Worm (Caenorhabditis elegans): ENCODE data around the gene sox-3.

Gene sox-3

ce11 chrX:14692905-14693304, at the start of gene sox-3:
Gene sox-3, minus strand, starts transcription at chrX:14693005.
- TF ChIP-seq ceh-13 (GFP tag; optimal IDR thresholded peaks at IDR 0.05): no peak
- TF ChIP-seq ceh-36 (tag; optimal IDR thresholded peaks at IDR 0.05): no peak
- no peak for TF ChIP-seq hnd-1 (tag; optimal IDR thresholded peaks at IDR 0.05)
- TF ChIP-seq ama-1 (optimal IDR thresholded peaks at IDR 0.05): no peak
- no peak for TF ChIP-seq ets-7 (tag; optimal IDR thresholded peaks at IDR 0.05)
- TF ChIP-seq pes-1 (GFP tag; IDR thresholded peaks at IDR 0.05): no peak
- TF ChIP-seq tbx-11 (GFP tag; IDR thresholded peaks at IDR 0.05): no peak
- no peak for TF ChIP-seq B0310.2 (tag; optimal IDR thresholded peaks at IDR 0.05)
- TF ChIP-seq aly-1 (tag; optimal IDR thresholded peaks at IDR 0.05): no peak
- TF ChIP-seq hmg-4 (GFP tag; optimal IDR thresholded peaks at IDR 0.05): no peak
- no peak for TF ChIP-seq scrt-1 (GFP tag; IDR thresholded peaks at IDR 0.05)
- no peak for TF ChIP-seq sea-1 (GFP tag; conservative IDR thresholded peaks at IDR 0.05)
- no peak for TF ChIP-seq hmbx-1 (tag; optimal IDR thresholded peaks at IDR 0.05)
- no peak for TF ChIP-seq tra-4 (tag; optimal IDR thresholded peaks at IDR 0.05)
- TF ChIP-seq flt-1 (GFP tag; IDR thresholded peaks at IDR 0.05): no peak
- TF ChIP-seq F13C5.2 (tag; optimal IDR thresholded peaks at IDR 0.05): no peak
- TF ChIP-seq tbx-37 (GFP tag; conservative IDR thresholded peaks at IDR 0.05): no peak

- TF ChIP-seq tbx-11 (GFP tag; IDR thresholded peaks at IDR 0.05) (no peak), B0310.2 (tag; optimal IDR thresholded peaks at IDR 0.05) (no peak), aly-1 (tag; optimal IDR thresholded peaks at IDR 0.05) (no peak), F13C5.2 (tag; optimal IDR thresholded peaks at IDR 0.05) (no peak), scrt-1 (GFP tag; IDR thresholded peaks at IDR 0.05) (no peak), flt-1 (GFP tag; IDR thresholded peaks at IDR 0.05) (no peak), ama-1 (optimal IDR thresholded peaks at IDR 0.05) (no peak), pes-1 (GFP tag; IDR thresholded peaks at IDR 0.05) (no peak), hmg-4 (GFP tag; optimal IDR thresholded peaks at IDR 0.05) (no peak), tbx-37 (GFP tag; conservative IDR thresholded peaks at IDR 0.05) (no peak), hnd-1 (tag; optimal IDR thresholded peaks at IDR 0.05) (no peak)
Observed at ce11 chrX:14740019-14740418, 47.2 kb upstream of the sox-3 start, which contains the start of gene C05G5.1. Gene C05G5.1, minus strand, starts transcription at chrX:14740119.

ce11 chrX:14739466-14739865, 46.7 kb upstream of the sox-3 start:
- TF ChIP-seq ceh-13 (GFP tag; optimal IDR thresholded peaks at IDR 0.05) (no peak), flt-1 (GFP tag; IDR thresholded peaks at IDR 0.05) (no peak), hnd-1 (tag; optimal IDR thresholded peaks at IDR 0.05) (no peak), pes-1 (GFP tag; IDR thresholded peaks at IDR 0.05) (no peak), F13C5.2 (tag; optimal IDR thresholded peaks at IDR 0.05) (no peak), tbx-37 (GFP tag; conservative IDR thresholded peaks at IDR 0.05) (no peak), aly-1 (tag; optimal IDR thresholded peaks at IDR 0.05) (no peak), ets-7 (tag; optimal IDR thresholded peaks at IDR 0.05) (no peak), scrt-1 (GFP tag; IDR thresholded peaks at IDR 0.05) (no peak), hmbx-1 (tag; optimal IDR thresholded peaks at IDR 0.05) (no peak), ama-1 (optimal IDR thresholded peaks at IDR 0.05) (no peak), ceh-36 (tag; optimal IDR thresholded peaks at IDR 0.05) (no peak), tbx-11 (GFP tag; IDR thresholded peaks at IDR 0.05) (no peak), hmg-4 (GFP tag; optimal IDR thresholded peaks at IDR 0.05) (no peak), B0310.2 (tag; optimal IDR thresholded peaks at IDR 0.05) (no peak), tra-4 (tag; optimal IDR thresholded peaks at IDR 0.05) (no peak), sea-1 (GFP tag; conservative IDR thresholded peaks at IDR 0.05) (no peak)

- no peak for TF ChIP-seq ceh-36 (tag; optimal IDR thresholded peaks at IDR 0.05)
- no peak for TF ChIP-seq tra-4 (tag; optimal IDR thresholded peaks at IDR 0.05)
- no peak for TF ChIP-seq hnd-1 (tag; optimal IDR thresholded peaks at IDR 0.05)
- TF ChIP-seq pes-1 (GFP tag; IDR thresholded peaks at IDR 0.05): no peak
- TF ChIP-seq aly-1 (tag; optimal IDR thresholded peaks at IDR 0.05): no peak
- no peak for TF ChIP-seq ama-1 (optimal IDR thresholded peaks at IDR 0.05)
- TF ChIP-seq hmg-4 (GFP tag; optimal IDR thresholded peaks at IDR 0.05): no peak
- no peak for TF ChIP-seq ets-7 (tag; optimal IDR thresholded peaks at IDR 0.05)
- no peak for TF ChIP-seq F13C5.2 (tag; optimal IDR thresholded peaks at IDR 0.05)
- TF ChIP-seq scrt-1 (GFP tag; IDR thresholded peaks at IDR 0.05): no peak
- no peak for TF ChIP-seq B0310.2 (tag; optimal IDR thresholded peaks at IDR 0.05)
- TF ChIP-seq tbx-37 (GFP tag; conservative IDR thresholded peaks at IDR 0.05): no peak
- no peak for TF ChIP-seq sea-1 (GFP tag; conservative IDR thresholded peaks at IDR 0.05)
- no peak for TF ChIP-seq hmbx-1 (tag; optimal IDR thresholded peaks at IDR 0.05)
- no peak for TF ChIP-seq tbx-11 (GFP tag; IDR thresholded peaks at IDR 0.05)
- no peak for TF ChIP-seq flt-1 (GFP tag; IDR thresholded peaks at IDR 0.05)
- TF ChIP-seq ceh-13 (GFP tag; optimal IDR thresholded peaks at IDR 0.05): no peak
Observed at ce11 chrX:14737623-14738022, 44.8 kb upstream of the sox-3 start.

- TF ChIP-seq flt-1 (GFP tag; IDR thresholded peaks at IDR 0.05) (no peak), aly-1 (tag; optimal IDR thresholded peaks at IDR 0.05) (no peak), hmg-4 (GFP tag; optimal IDR thresholded peaks at IDR 0.05) (no peak), ets-7 (tag; optimal IDR thresholded peaks at IDR 0.05) (no peak), tbx-37 (GFP tag; conservative IDR thresholded peaks at IDR 0.05) (no peak), hnd-1 (tag; optimal IDR thresholded peaks at IDR 0.05) (no peak), tbx-11 (GFP tag; IDR thresholded peaks at IDR 0.05) (no peak), pes-1 (GFP tag; IDR thresholded peaks at IDR 0.05) (no peak), scrt-1 (GFP tag; IDR thresholded peaks at IDR 0.05) (no peak), hmbx-1 (tag; optimal IDR thresholded peaks at IDR 0.05) (no peak), tra-4 (tag; optimal IDR thresholded peaks at IDR 0.05) (no peak), ama-1 (optimal IDR thresholded peaks at IDR 0.05) (no peak), sea-1 (GFP tag; conservative IDR thresholded peaks at IDR 0.05) (no peak), ceh-36 (tag; optimal IDR thresholded peaks at IDR 0.05) (no peak), ceh-13 (GFP tag; optimal IDR thresholded peaks at IDR 0.05) (no peak), F13C5.2 (tag; optimal IDR thresholded peaks at IDR 0.05) (no peak), B0310.2 (tag; optimal IDR thresholded peaks at IDR 0.05) (no peak)
Observed at ce11 chrX:14736955-14737621, 44.3 kb upstream of the sox-3 start.

- no peak for TF ChIP-seq scrt-1 (GFP tag; IDR thresholded peaks at IDR 0.05)
- TF ChIP-seq ceh-13 (GFP tag; optimal IDR thresholded peaks at IDR 0.05): no peak
- TF ChIP-seq ets-7 (tag; optimal IDR thresholded peaks at IDR 0.05): no peak
- no peak for TF ChIP-seq F13C5.2 (tag; optimal IDR thresholded peaks at IDR 0.05)
- TF ChIP-seq pes-1 (GFP tag; IDR thresholded peaks at IDR 0.05): no peak
- TF ChIP-seq B0310.2 (tag; optimal IDR thresholded peaks at IDR 0.05): no peak
- no peak for TF ChIP-seq hmbx-1 (tag; optimal IDR thresholded peaks at IDR 0.05)
- TF ChIP-seq sea-1 (GFP tag; conservative IDR thresholded peaks at IDR 0.05): no peak
- no peak for TF ChIP-seq ama-1 (optimal IDR thresholded peaks at IDR 0.05)
- no peak for TF ChIP-seq tbx-11 (GFP tag; IDR thresholded peaks at IDR 0.05)
- TF ChIP-seq hnd-1 (tag; optimal IDR thresholded peaks at IDR 0.05): no peak
- TF ChIP-seq tbx-37 (GFP tag; conservative IDR thresholded peaks at IDR 0.05): no peak
- no peak for TF ChIP-seq flt-1 (GFP tag; IDR thresholded peaks at IDR 0.05)
- TF ChIP-seq ceh-36 (tag; optimal IDR thresholded peaks at IDR 0.05): no peak
- no peak for TF ChIP-seq tra-4 (tag; optimal IDR thresholded peaks at IDR 0.05)
- TF ChIP-seq aly-1 (tag; optimal IDR thresholded peaks at IDR 0.05): no peak
- TF ChIP-seq hmg-4 (GFP tag; optimal IDR thresholded peaks at IDR 0.05): no peak
Observed at ce11 chrX:14736220-14736619, 43.4 kb upstream of the sox-3 start.
